Worm (Caenorhabditis elegans): ENCODE measurements around the gene gei-13.

gei-13 gene

DNA sequence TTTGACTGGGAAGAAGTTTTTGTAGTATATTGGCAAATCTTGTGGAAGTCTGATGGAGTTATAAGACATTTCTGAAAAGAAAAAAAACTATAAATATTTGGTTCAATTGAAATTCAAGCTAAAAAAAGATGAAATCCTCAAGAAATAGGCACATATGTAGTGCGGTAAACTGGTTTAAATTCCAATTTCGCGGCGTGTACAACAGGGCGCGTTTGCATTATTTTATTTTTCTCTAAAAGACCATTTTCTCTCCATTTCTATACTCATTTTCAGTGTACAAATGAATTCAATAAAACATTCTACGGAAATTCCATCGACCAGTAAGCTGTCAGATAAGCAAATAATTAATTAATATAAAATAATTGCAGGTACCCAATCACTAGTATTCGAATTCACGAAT, 22.7 kb downstream of the gei-13 start, which contains the start of the genes pri-1 and F58A4.6 (continued):
- peak; percentile 40 for TF ChIP-seq rnt-1 (tag; optimal IDR thresholded peaks at IDR 0.05)
- no peak for TF ChIP-seq hpl-2 (GFP tag; optimal IDR thresholded peaks at IDR 0.05)
- peak in 1 of 2 experiments; percentile 2 for TF ChIP-seq ztf-11 (tag; optimal IDR thresholded peaks at IDR 0.05)
- no peak for TF ChIP-seq alr-1 (tag; optimal IDR thresholded peaks at IDR 0.05; ENCODE audit: borderline replicate concordance)
- TF ChIP-seq nhr-71 (tag; optimal IDR thresholded peaks at IDR 0.05): peak; percentile 32
- TF ChIP-seq efl-1 (optimal IDR thresholded peaks at IDR 0.05): peak; percentile 88 to 90
- peak; percentile 90 to 99 for TF ChIP-seq efl-1 (GFP tag; optimal IDR thresholded peaks at IDR 0.05 in 1 of 2)
- TF ChIP-seq jun-1 (tag; optimal IDR thresholded peaks at IDR 0.05): no peak
- TF ChIP-seq C16A3.4 (tag; optimal IDR thresholded peaks at IDR 0.05): peak; percentile 35
- no peak for TF ChIP-seq Y116A8C.19 (tag; optimal IDR thresholded peaks at IDR 0.05; ENCODE audit: borderline replicate concordance)
- no peak for TF ChIP-seq xbp-1 (tag; optimal IDR thresholded peaks at IDR 0.05)
- TF ChIP-seq swsn-7 (tag; optimal IDR thresholded peaks at IDR 0.05): peak; percentile 7
- no peak for TF ChIP-seq aly-2 (tag; optimal IDR thresholded peaks at IDR 0.05)
- no peak for TF ChIP-seq ceh-88 (GFP tag; IDR thresholded peaks at IDR 0.05)
- peak; percentile 82 to 94 for TF ChIP-seq lin-35 (GFP tag; optimal IDR thresholded peaks at IDR 0.05)
- no peak for TF ChIP-seq unc-98 (GFP tag; IDR thresholded peaks at IDR 0.05)
- no peak for TF ChIP-seq nhr-28 (tag; optimal IDR thresholded peaks at IDR 0.05)
- peak; percentile 24 for TF ChIP-seq nhr-47 (tag; optimal IDR thresholded peaks at IDR 0.05)
- TF ChIP-seq fos-1 (tag; optimal IDR thresholded peaks at IDR 0.05): no peak
- no peak for TF ChIP-seq irx-1 (tag; optimal IDR thresholded peaks at IDR 0.05)
- TF ChIP-seq nhr-85 (tag): peak; percentile 76
- no peak for TF ChIP-seq efl-3 (GFP tag; optimal IDR thresholded peaks at IDR 0.05)
- TF ChIP-seq ceh-90 (tag; optimal IDR thresholded peaks at IDR 0.05): no peak
- TF ChIP-seq snu-23 (GFP tag; optimal IDR thresholded peaks at IDR 0.05): peak; percentile 43
- peak; percentile 32 for TF ChIP-seq lin-15B (tag; optimal IDR thresholded peaks at IDR 0.05)
- no peak for TF ChIP-seq unc-62 (GFP tag; optimal IDR thresholded peaks at IDR 0.05)
- no peak for TF ChIP-seq lir-3 (tag; optimal IDR thresholded peaks at IDR 0.05; ENCODE audit: poor library complexity)
- TF ChIP-seq ceh-8 (GFP tag; optimal IDR thresholded peaks at IDR 0.05): no peak
- no peak for TF ChIP-seq fkh-8 (tag; optimal IDR thresholded peaks at IDR 0.05)
- no peak for TF ChIP-seq nhr-77 (tag; optimal IDR thresholded peaks at IDR 0.05)
- peak; percentile 31 for TF ChIP-seq nhr-20 (tag; optimal IDR thresholded peaks at IDR 0.05)
- no peak for TF ChIP-seq dsc-1 (tag; optimal IDR thresholded peaks at IDR 0.05)
- no peak for TF ChIP-seq nhr-76 (tag; optimal IDR thresholded peaks at IDR 0.05)
- no peak for TF ChIP-seq elt-2 (tag; optimal IDR thresholded peaks at IDR 0.05)
- peak; percentile 48 for TF ChIP-seq F16B12.6 (tag; optimal IDR thresholded peaks at IDR 0.05)
- TF ChIP-seq elt-3 (tag; optimal IDR thresholded peaks at IDR 0.05): peak in 1 of 6 experiments; percentile 28
- TF ChIP-seq nhr-90 (tag; optimal IDR thresholded peaks at IDR 0.05; ENCODE audit: poor library complexity): peak; percentile 28
- peak; percentile 30 for TF ChIP-seq mep-1 (tag; optimal IDR thresholded peaks at IDR 0.05)

DNA sequence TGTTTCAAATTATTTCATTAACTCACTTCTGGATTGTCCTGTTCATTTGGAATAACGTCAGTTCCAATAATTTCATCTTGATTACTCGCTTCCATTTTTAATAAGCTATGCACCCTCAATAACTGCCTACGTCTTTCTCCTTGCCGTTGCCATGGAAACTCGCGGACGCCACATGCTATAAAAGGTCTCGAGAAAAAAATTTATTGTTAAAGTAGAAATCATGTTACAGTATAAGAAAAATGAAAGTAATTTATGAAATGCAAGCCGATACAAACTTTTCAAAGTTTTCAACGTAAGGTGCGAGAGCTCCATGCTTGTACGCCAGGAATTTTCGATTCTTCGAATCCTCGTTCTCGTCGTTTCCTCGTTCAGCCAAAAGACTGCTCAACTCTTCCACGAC, 24.8 kb downstream of the gei-13 start, which contains the start of gene bbs-4:
bbs-4 (minus strand) TSS at position 101 of the 400 bp plus-strand sequence.
- peak; percentile 54 for TF ChIP-seq fkh-8 (tag; optimal IDR thresholded peaks at IDR 0.05)
- no peak for TF ChIP-seq alr-1 (tag; optimal IDR thresholded peaks at IDR 0.05; ENCODE audit: borderline replicate concordance)

DNA sequence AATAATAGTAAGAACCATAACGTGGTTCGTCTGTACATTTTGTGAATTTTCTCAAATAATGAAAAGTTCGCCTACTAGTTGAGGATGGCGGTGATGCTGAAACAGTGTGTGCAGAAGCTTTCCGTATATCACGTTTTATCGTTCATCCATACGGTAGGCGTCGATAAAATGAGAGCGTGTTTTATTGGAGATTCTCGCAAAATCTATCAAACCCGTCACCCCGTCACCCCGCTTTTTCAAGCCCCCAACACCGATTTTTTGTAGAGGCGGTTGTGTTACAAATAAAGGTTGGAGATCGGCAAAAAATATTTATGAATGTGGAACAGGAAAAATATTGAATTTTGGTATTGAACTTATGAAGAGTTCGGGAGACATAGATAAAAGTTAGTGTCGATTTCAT, 28.3 kb downstream of the gei-13 start, which contains the start of gene clec-161:
clec-161 (minus strand) TSS at position 101 of the 400 bp plus-strand sequence.
- no peak for TF ChIP-seq hpl-2 (GFP tag; optimal IDR thresholded peaks at IDR 0.05)
- no peak for TF ChIP-seq lsy-2 (tag; optimal IDR thresholded peaks at IDR 0.05)
- TF ChIP-seq irx-1 (tag; optimal IDR thresholded peaks at IDR 0.05): no peak
